Fruit fly (Drosophila melanogaster) whole organism, wandering third instar larva: ENCODE measurements around the gene CG17768.

Experiments used
- Dfd ChIP-seq: fragments of >200 bp; optimal IDR thresholded peaks from 2 replicates; lab custom pipeline; 2017; ENCODE audit warnings: missing biosample characterization, missing genetic modification characterization
- Rel ChIP-seq, 2 experiments: fragments of 200-800 bp; sonication (Bioruptor generic) in 1 of 2; optimal IDR thresholded peaks; 2 replicates in 1 of 2; 3 replicates in 1 of 2; lab custom pipeline; 2016 to 2019; ENCODE audit warnings: mild to moderate bottlenecking in 2 of 2, missing biosample characterization in 2 of 2, missing genetic modification characterization in 2 of 2, moderate library complexity in 1 of 2
- usp ChIP-seq: fragments of >200 bp; optimal IDR thresholded peaks from 2 replicates; lab custom pipeline; 2017; ENCODE audit warnings: missing biosample characterization, missing genetic modification characterization

DNA sequence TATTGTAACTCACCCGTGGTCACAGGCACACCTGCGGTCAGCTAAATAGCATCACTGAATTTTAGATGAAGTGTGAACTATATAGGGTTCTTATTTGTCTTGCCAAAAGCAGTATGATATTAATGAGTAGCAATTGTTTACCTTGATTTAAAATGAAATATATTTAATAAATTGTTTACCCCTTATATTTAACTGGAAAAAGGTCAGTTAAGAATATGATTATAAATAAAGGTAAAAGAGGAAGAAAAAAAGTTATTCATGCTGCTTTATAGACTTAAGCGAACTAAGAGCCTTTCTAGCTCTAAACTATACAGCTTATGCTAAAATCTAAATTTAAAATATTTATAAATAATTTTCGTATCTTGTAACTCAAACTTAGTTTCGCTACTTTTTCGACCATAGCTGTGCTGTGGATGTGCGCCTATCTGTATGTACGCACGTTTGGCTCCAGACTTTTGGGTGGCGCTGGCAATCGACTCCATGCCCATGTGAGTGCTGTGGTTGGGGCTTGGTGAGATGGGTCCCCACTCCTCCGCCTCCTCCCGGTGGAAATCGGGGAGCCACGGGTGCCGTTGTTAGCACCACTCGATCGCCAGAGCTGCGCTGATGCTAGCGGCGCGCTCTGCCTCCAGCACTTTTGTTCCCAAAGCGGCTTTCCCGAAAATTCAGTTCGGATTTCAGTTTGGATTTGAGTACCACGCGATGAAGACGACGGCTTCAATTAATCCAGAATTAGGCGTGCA is 37.2 kb upstream of the CG17768 start, which contains the start of gene loh:
- TF ChIP-seq Rel (GFP tag; optimal IDR thresholded peaks at IDR 0.05; lab: Kevin White, UChicago): no peak
- TF ChIP-seq Rel (tag; optimal IDR thresholded peaks at IDR 0.05; lab: Kevin White, UChicago): no peak
- TF ChIP-seq Dfd: no peak
- no peak for TF ChIP-seq usp (GFP tag; lab: Kevin White, UChicago)
